Fruit fly (Drosophila melanogaster): ENCODE results near the gene CG15536.

DNA sequence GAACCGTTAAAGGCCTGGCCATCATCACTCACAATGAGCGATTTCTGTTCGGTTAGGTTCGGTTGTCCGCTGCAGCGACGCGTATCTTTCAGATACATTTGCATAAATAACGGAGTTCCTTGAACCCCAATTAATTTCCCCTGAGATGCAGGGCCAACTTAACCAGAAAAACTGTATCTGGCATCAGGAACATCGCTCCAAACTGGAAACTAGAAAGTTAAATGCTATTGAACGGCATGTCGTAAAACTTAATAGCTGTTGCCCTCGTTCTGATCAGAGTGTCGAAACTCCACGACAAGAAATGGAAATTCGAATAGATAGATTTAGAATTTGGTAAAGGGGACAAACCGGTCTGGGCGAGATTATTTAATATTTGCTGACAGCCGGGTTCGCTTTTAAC is 47.4 kb upstream of the CG15536 start:
- TF ChIP-seq EcR (GFP tag; optimal IDR thresholded peaks at IDR 0.05) (peak; percentile 59), CG8159 (tag; optimal IDR thresholded peaks at IDR 0.05) (no peak), CG13204 (GFP tag; optimal IDR thresholded peaks at IDR 0.05) (no peak), Ets98B (GFP tag; IDR thresholded peaks at IDR 0.05) (no peak), CG12605 (GFP tag; IDR thresholded peaks at IDR 0.05) (no peak), Pif1B (GFP tag; optimal IDR thresholded peaks at IDR 0.05) (no peak), CG10348 (GFP tag; IDR thresholded peaks at IDR 0.05) (no peak)
